Worm (Caenorhabditis elegans): ENCODE data around the gene srt-40.
A peak's percentile ranks its signal among the peaks of the same experiment; 100 is the strongest.

ce11 chrV:2214428-2215038, 8.5 kb upstream of the srt-40 start, which contains the start of gene nhr-184:
- TF ChIP-seq nhr-237 (tag; optimal IDR thresholded peaks at IDR 0.05) (no peak), pqm-1 (tag; optimal IDR thresholded peaks at IDR 0.05) (peak; percentile 25)

Data from whole organism, L3 larva.